Worm (Caenorhabditis elegans) whole organism, L3 larva: ENCODE results near the gene T14B4.9.
"Not testable (repeated sequence)": the region's sequence is repeated elsewhere in the genome, so short reads cannot be mapped to it uniquely, and the experiment has no call there.

ENCODE experiments used
- R02D3.7 ChIP-seq: fragments of 150-350 bp; optimal IDR thresholded peaks from 2 replicates; lab custom pipeline; 2014; ENCODE audit warnings: missing biosample characterization, missing genetic modification characterization
- ZK546.5 ChIP-seq: sonication (generic microtip); optimal IDR thresholded peaks from 2 replicates; lab custom pipeline; 2017; ENCODE audit warnings: missing biosample characterization, missing genetic modification characterization
- ama-1 ChIP-seq: fragments of 150-350 bp; optimal IDR thresholded peaks from 2 replicates; lab custom pipeline; 2018
- ceh-28 ChIP-seq: fragments of 150-350 bp; optimal IDR thresholded peaks from 2 replicates; lab custom pipeline; 2014; ENCODE audit warnings: missing biosample characterization, missing genetic modification reagents, missing genetic modification characterization
- ceh-82 ChIP-seq: fragments of 150-350 bp; optimal IDR thresholded peaks from 2 replicates; lab custom pipeline; 2014; ENCODE audit warnings: missing biosample characterization, missing genetic modification characterization
- ceh-9 ChIP-seq: sonication (generic microtip); optimal IDR thresholded peaks from 2 replicates; lab custom pipeline; 2018; ENCODE audit warnings: missing biosample characterization, missing genetic modification characterization
- daf-12 ChIP-seq: fragments of 150-350 bp; optimal IDR thresholded peaks from 2 replicates; lab custom pipeline; 2014; ENCODE audit warnings: missing biosample characterization, missing genetic modification reagents, missing genetic modification characterization
- egl-27 ChIP-seq: sonication (generic microtip); optimal IDR thresholded peaks from 4 replicates; lab custom pipeline; 2017; ENCODE audit warnings: missing biosample characterization, missing genetic modification reagents, missing genetic modification characterization
- egl-5 ChIP-seq: fragments of 150-350 bp; optimal IDR thresholded peaks from 2 replicates; lab custom pipeline; 2017; ENCODE audit warnings: missing biosample characterization, missing genetic modification reagents, missing genetic modification characterization, inconsistent platforms
- elt-1 ChIP-seq: fragments of 150-350 bp; optimal IDR thresholded peaks from 2 replicates; lab custom pipeline; 2014; ENCODE audit warnings: missing biosample characterization, missing genetic modification characterization
- elt-2 ChIP-seq: sonication (generic microtip); optimal IDR thresholded peaks from 2 replicates; lab custom pipeline; 2016; ENCODE audit warnings: missing genetic modification reagents, mild to moderate bottlenecking, missing genetic modification characterization, missing compliant biosample characterization
- elt-3 ChIP-seq, 3 experiments: fragments of 150-350 bp in 1 of 3; sonication (generic microtip) in 2 of 3; optimal IDR thresholded peaks; 2 replicates in 2 of 3; 4 replicates in 1 of 3; lab custom pipeline; 2014 to 2017; ENCODE audit warnings: missing biosample characterization in 3 of 3, missing genetic modification characterization in 3 of 3
- eor-1 ChIP-seq, 2 experiments: fragments of 150-350 bp; optimal IDR thresholded peaks; 2 replicates each; lab custom pipeline; 2014 to 2018; ENCODE audit warnings: missing biosample characterization in 2 of 2, missing genetic modification characterization in 2 of 2
- fos-1 ChIP-seq: fragments of 150-350 bp; optimal IDR thresholded peaks from 2 replicates; lab custom pipeline; 2014; ENCODE audit warnings: missing biosample characterization, missing genetic modification characterization
- jun-1 ChIP-seq: fragments of 150-350 bp; optimal IDR thresholded peaks from 2 replicates; lab custom pipeline; 2014; ENCODE audit warnings: missing biosample characterization, missing genetic modification reagents, missing genetic modification characterization
- lin-15B ChIP-seq: fragments of 150-350 bp; optimal IDR thresholded peaks from 2 replicates; lab custom pipeline; 2014; ENCODE audit warnings: missing biosample characterization, missing genetic modification characterization
- lin-39 ChIP-seq: fragments of 150-350 bp; optimal IDR thresholded peaks from 2 replicates; lab custom pipeline; 2018; ENCODE audit warnings: missing biosample characterization, missing genetic modification reagents, missing genetic modification characterization
- lsy-12 ChIP-seq: sonication (generic microtip); optimal IDR thresholded peaks from 2 replicates; lab custom pipeline; 2016; ENCODE audit warnings: mild to moderate bottlenecking, missing genetic modification characterization, missing compliant biosample characterization
- mdl-1 ChIP-seq: fragments of 150-350 bp; optimal IDR thresholded peaks from 2 replicates; lab custom pipeline; 2014; ENCODE audit warnings: missing biosample characterization, missing genetic modification characterization
- mml-1 ChIP-seq: fragments of 150-350 bp; sonication (generic microtip); optimal IDR thresholded peaks from 3 replicates; lab custom pipeline; 2014; ENCODE audit warnings: missing biosample characterization, missing genetic modification characterization
- nfya-1 ChIP-seq: sonication (generic microtip); optimal IDR thresholded peaks from 2 replicates; lab custom pipeline; 2017; ENCODE audit warnings: missing genetic modification characterization, mild to moderate bottlenecking, missing compliant biosample characterization, antibody characterized with exemption, moderate library complexity; ENCODE audit not compliant: insufficient read depth
- nhr-11 ChIP-seq: fragments of 150-350 bp; optimal IDR thresholded peaks from 2 replicates; lab custom pipeline; 2014; ENCODE audit warnings: missing biosample characterization, missing genetic modification characterization
- nhr-12 ChIP-seq: fragments of 150-350 bp; optimal IDR thresholded peaks from 2 replicates; lab custom pipeline; 2014; ENCODE audit warnings: missing biosample characterization, missing genetic modification characterization
- nhr-23 ChIP-seq: fragments of 150-350 bp; optimal IDR thresholded peaks from 2 replicates; lab custom pipeline; 2014; ENCODE audit warnings: missing biosample characterization, missing genetic modification reagents, missing genetic modification characterization
- nhr-237 ChIP-seq: fragments of 150-350 bp; optimal IDR thresholded peaks from 2 replicates; lab custom pipeline; 2014; ENCODE audit warnings: missing biosample characterization, missing genetic modification characterization
- nhr-25 ChIP-seq: sonication (generic microtip); optimal IDR thresholded peaks from 2 replicates; lab custom pipeline; 2017; ENCODE audit warnings: missing biosample characterization, missing genetic modification characterization
- nhr-28 ChIP-seq: fragments of 150-350 bp; optimal IDR thresholded peaks from 2 replicates; lab custom pipeline; 2014; ENCODE audit warnings: missing biosample characterization, missing genetic modification characterization
- nhr-43 ChIP-seq: sonication (generic microtip); optimal IDR thresholded peaks from 2 replicates; lab custom pipeline; 2016; ENCODE audit warnings: mild to moderate bottlenecking, missing genetic modification characterization, missing compliant biosample characterization; ENCODE audit not compliant: poor library complexity, severe bottlenecking
- nhr-67 ChIP-seq: fragments of 150-350 bp; optimal IDR thresholded peaks from 2 replicates; lab custom pipeline; 2014; ENCODE audit warnings: missing biosample characterization, missing genetic modification characterization
- nhr-76 ChIP-seq: fragments of 150-350 bp; sonication (generic microtip); optimal IDR thresholded peaks from 5 replicates; lab custom pipeline; 2014; ENCODE audit warnings: missing biosample characterization, missing genetic modification characterization
- nhr-77 ChIP-seq: fragments of 150-350 bp; optimal IDR thresholded peaks from 2 replicates; lab custom pipeline; 2014; ENCODE audit warnings: missing biosample characterization, missing genetic modification characterization
- pha-4 ChIP-seq: fragments of 150-350 bp; optimal IDR thresholded peaks from 2 replicates; lab custom pipeline; 2014; ENCODE audit warnings: missing biosample characterization, missing genetic modification reagents, missing genetic modification characterization
- skn-1 ChIP-seq: fragments of 150-350 bp; optimal IDR thresholded peaks from 2 replicates; lab custom pipeline; 2014; ENCODE audit warnings: missing biosample characterization, missing genetic modification characterization
- snpc-4 ChIP-seq: fragments of 150-350 bp; optimal IDR thresholded peaks from 2 replicates; lab custom pipeline; 2014; ENCODE audit warnings: missing biosample characterization, missing genetic modification characterization
- tbx-2 ChIP-seq: sonication (generic microtip); optimal IDR thresholded peaks from 2 replicates; lab custom pipeline; 2016; ENCODE audit warnings: mild to moderate bottlenecking, missing genetic modification characterization, missing compliant biosample characterization
- unc-39 ChIP-seq: sonication (generic microtip); optimal IDR thresholded peaks from 4 replicates; lab custom pipeline; 2017; ENCODE audit warnings: missing biosample characterization, missing genetic modification characterization
- unc-62 ChIP-seq: fragments of 150-350 bp; sonication (generic microtip); optimal IDR thresholded peaks from 4 replicates; lab custom pipeline; 2014; ENCODE audit warnings: missing biosample characterization, missing genetic modification reagents, missing genetic modification characterization
- zag-1 ChIP-seq: fragments of 150-350 bp; optimal IDR thresholded peaks from 2 replicates; lab custom pipeline; 2014; ENCODE audit warnings: missing biosample characterization, missing genetic modification characterization
- ztf-11 ChIP-seq: fragments of 150-350 bp; optimal IDR thresholded peaks from 2 replicates; lab custom pipeline; 2014; ENCODE audit warnings: missing biosample characterization, missing genetic modification characterization

Gene T14B4.9

ce11 chrII:6779104-6779503, 45.5 kb upstream of the T14B4.9 start, which contains the start of gene T13C2.7:
Gene T13C2.7 (plus strand): TSS chrII:6779404.
- no peak for TF ChIP-seq nhr-11
- no peak for TF ChIP-seq elt-2 (tag; lab: Kevin White, UChicago)
- no peak for TF ChIP-seq jun-1
- no peak for TF ChIP-seq eor-1 (tag; optimal IDR thresholded peaks at IDR 0.05; lab: Kevin White, UChicago)
- TF ChIP-seq mdl-1 (tag; lab: Kevin White, UChicago): no peak
- no peak for TF ChIP-seq nhr-237 (tag; lab: Kevin White, UChicago)
- TF ChIP-seq nhr-77: no peak
- TF ChIP-seq daf-12 (tag; lab: Kevin White, UChicago): no peak
- no peak for TF ChIP-seq nhr-12 (tag; lab: Kevin White, UChicago)
- no peak for TF ChIP-seq ztf-11 (tag; lab: Kevin White, UChicago)
- TF ChIP-seq ceh-28 (tag; lab: Kevin White, UChicago): no peak
- TF ChIP-seq nhr-28 (tag; lab: Kevin White, UChicago): no peak
- no peak for TF ChIP-seq nfya-1 (tag; lab: Kevin White, UChicago)
- no peak for TF ChIP-seq nhr-67 (tag; lab: Kevin White, UChicago)
- no peak for TF ChIP-seq ZK546.5 (tag; lab: Kevin White, UChicago)
- TF ChIP-seq R02D3.7 (tag; lab: Kevin White, UChicago): no peak
- TF ChIP-seq ceh-9: no peak
- TF ChIP-seq skn-1 (tag; lab: Kevin White, UChicago): no peak
- no peak for TF ChIP-seq mml-1 (tag; lab: Kevin White, UChicago)
- TF ChIP-seq, all 47 proteins: peak for 0

- TF ChIP-seq unc-62 (GFP tag; lab: Kevin White, UChicago) (no peak), lin-15B (tag; lab: Kevin White, UChicago) (peak; percentile 71), eor-1 (tag; optimal IDR thresholded peaks at IDR 0.05; lab: Kevin White, UChicago) (no peak), nhr-25 (tag; lab: Kevin White, UChicago) (peak; percentile 7), elt-2 (tag; lab: Kevin White, UChicago) (peak; percentile 15), egl-5 (tag; lab: Kevin White, UChicago) (peak; percentile 1), nhr-23 (tag; lab: Kevin White, UChicago) (peak; percentile 65), ceh-28 (tag; lab: Kevin White, UChicago) (no peak), lsy-12 (peak; percentile 30), nfya-1 (tag; lab: Kevin White, UChicago) (peak; percentile 68), nhr-76 (tag; lab: Kevin White, UChicago) (no peak), snpc-4 (tag; lab: Kevin White, UChicago) (peak; percentile 63), nhr-43 (tag; lab: Kevin White, UChicago) (peak; percentile 90), tbx-2 (tag; lab: Kevin White, UChicago) (peak; percentile 23), pha-4 (tag; lab: Kevin White, UChicago) (peak; percentile 72)
- TF ChIP-seq, all 47 proteins: peak for 11
Measured at ce11 chrII:6776418-6777034, 42.9 kb upstream of the T14B4.9 start, which contains the start of gene ssup-72. Gene ssup-72 (plus strand): TSS chrII:6776598.

- TF ChIP-seq elt-3 (tag; optimal IDR thresholded peaks at IDR 0.05; lab: Kevin White, UChicago); egl-5 (tag; lab: Kevin White, UChicago); skn-1 (tag; lab: Kevin White, UChicago): not testable (repeated sequence)
Measured at ce11 chrII:6775076-6775475, 41.5 kb upstream of the T14B4.9 start, which contains the start of gene agr-1. Gene agr-1 (minus strand): TSS chrII:6775176.

ce11 chrII:6772482-6772881, 38.9 kb upstream of the T14B4.9 start:
- TF ChIP-seq eor-1 (tag; optimal IDR thresholded peaks at IDR 0.05; lab: Kevin White, UChicago) (no peak), elt-2 (tag; lab: Kevin White, UChicago) (no peak), nhr-67 (tag; lab: Kevin White, UChicago) (no peak), nhr-25 (tag; lab: Kevin White, UChicago) (no peak), lin-39 (tag; lab: Kevin White, UChicago) (no peak), unc-39 (tag; lab: Kevin White, UChicago) (no peak), fos-1 (tag; lab: Kevin White, UChicago) (no peak), zag-1 (no peak), skn-1 (tag; lab: Kevin White, UChicago) (no peak), elt-1 (tag; lab: Kevin White, UChicago) (no peak), ZK546.5 (tag; lab: Kevin White, UChicago) (no peak), nhr-12 (tag; lab: Kevin White, UChicago) (no peak), unc-62 (GFP tag; lab: Kevin White, UChicago) (no peak), egl-27 (tag; lab: Kevin White, UChicago) (no peak), ceh-82 (tag; lab: Kevin White, UChicago) (no peak), daf-12 (tag; lab: Kevin White, UChicago) (no peak), elt-3 (tag; optimal IDR thresholded peaks at IDR 0.05; lab: Kevin White, UChicago) (no peak), nhr-28 (tag; lab: Kevin White, UChicago) (no peak), ceh-28 (tag; lab: Kevin White, UChicago) (no peak), ama-1 (no peak)
